Worm (Caenorhabditis elegans) whole organism, late embryonic: Measurements from ENCODE around the gene ugt-12.

Experiments
- ceh-9 ChIP-seq: sonication (generic microtip); optimal IDR thresholded peaks from 2 replicates; lab custom pipeline; 2016; ENCODE audit warnings: mild to moderate bottlenecking, missing genetic modification characterization, inconsistent platforms, missing compliant biosample characterization
- fkh-10 ChIP-seq: fragments of 150-350 bp; optimal IDR thresholded peaks from 2 replicates; lab custom pipeline; 2014; ENCODE audit warnings: missing biosample characterization, missing genetic modification reagents, missing genetic modification characterization
- nfya-1 ChIP-seq: sonication (generic microtip); optimal IDR thresholded peaks from 2 replicates; lab custom pipeline; 2017; ENCODE audit warnings: missing genetic modification characterization, mild to moderate bottlenecking, missing compliant biosample characterization, antibody characterized with exemption, moderate library complexity

DNA sequence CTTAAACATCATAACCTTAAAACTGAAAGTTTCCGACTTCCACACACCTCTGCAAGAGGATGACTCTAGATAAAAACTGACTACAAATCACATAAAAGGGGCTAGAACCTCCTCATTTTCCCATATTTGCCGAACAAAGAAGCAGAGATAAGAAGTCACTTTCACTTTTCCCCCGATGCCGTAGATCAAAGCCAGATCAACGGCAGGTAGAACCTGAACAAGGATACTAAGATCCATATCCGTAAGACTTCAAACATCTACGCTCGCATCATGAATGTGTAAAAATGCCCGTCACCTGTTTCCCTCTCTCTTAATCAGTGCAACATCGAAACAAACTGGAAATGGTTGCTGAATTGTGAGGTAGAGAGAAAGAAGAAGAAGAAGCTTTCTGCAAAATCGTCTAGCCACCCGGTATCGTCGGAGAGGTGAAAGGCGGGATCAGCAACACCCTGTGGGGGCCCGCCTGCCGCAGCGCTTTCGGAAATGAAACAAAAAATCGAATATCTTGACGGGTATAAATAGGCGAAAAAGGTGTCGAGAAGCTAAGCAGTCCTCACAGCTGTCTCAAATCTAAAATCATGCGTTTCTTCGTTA, 29.3 kb upstream of the ugt-12 start, which contains the start of gene C02E7.6:
- TF ChIP-seq ceh-9 (tag; lab: Kevin White, UChicago) (no peak), nfya-1 (tag; lab: Kevin White, UChicago) (no peak), fkh-10 (no peak)
